Fruit fly (Drosophila melanogaster): ENCODE measurements around the gene Chd1.

Gene Chd1

DNA sequence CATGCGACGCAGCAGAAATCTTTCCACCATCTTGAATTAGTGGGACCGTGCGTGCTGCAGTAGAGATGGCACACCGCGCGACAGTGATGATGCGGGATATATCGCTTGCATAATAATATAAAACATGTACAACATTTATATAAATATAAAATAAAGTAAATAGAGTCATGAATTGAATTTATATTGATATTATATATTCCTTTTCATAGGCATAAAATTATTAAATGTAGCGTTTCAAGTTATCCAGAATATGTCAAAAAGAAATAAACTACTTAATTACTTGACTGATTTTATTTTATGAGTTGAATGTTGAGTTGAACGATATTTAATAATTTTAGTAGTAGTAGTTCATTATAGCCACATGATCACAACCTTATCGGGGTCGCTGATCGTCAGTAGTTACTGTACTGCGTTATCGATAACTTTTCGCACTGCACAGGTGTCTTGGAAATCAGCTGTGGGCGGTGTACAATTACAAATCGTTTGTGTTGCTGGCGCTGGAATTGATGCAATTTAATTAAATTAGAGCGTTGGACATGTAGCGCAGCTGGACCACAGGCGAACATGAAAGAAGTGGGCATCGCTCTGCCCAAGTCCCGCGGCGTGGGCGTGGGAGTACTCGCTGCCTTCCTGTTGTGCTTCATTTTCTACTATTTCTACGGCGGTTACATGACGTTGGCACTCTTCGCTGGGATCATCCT lies at the start of gene Chd1, which contains the start of gene Bem46:
Gene Chd1 (minus strand): TSS at position 43 of the 701 bp plus-strand sequence.
Gene Bem46 (plus strand): TSS at position 436 of the 701 bp plus-strand sequence.
- TF ChIP-seq dac (GFP tag; optimal IDR thresholded peaks at IDR 0.05), result peak; percentile 70
- TF ChIP-seq CG1621 (tag; optimal IDR thresholded peaks at IDR 0.05), result peak; percentile 68
- no peak for TF ChIP-seq CG4318 (GFP tag; optimal IDR thresholded peaks at IDR 0.05)
- peak; percentile 83 for TF ChIP-seq CG34406 (GFP tag; optimal IDR thresholded peaks at IDR 0.05)
- peak; percentile 90 for TF ChIP-seq CG31627 (GFP tag; optimal IDR thresholded peaks at IDR 0.05)
- TF ChIP-seq CG15336 (GFP tag; IDR thresholded peaks at IDR 0.05), result peak; percentile 67
- TF ChIP-seq CG8319 (GFP tag; optimal IDR thresholded peaks at IDR 0.05), result no peak
- no peak for TF ChIP-seq vri (GFP tag; optimal IDR thresholded peaks at IDR 0.05)
- TF ChIP-seq esn (GFP tag; optimal IDR thresholded peaks at IDR 0.05), result peak; percentile 87
- no peak for TF ChIP-seq svp (GFP tag)
- TF ChIP-seq lz (GFP tag; optimal IDR thresholded peaks at IDR 0.05), result peak; percentile 84
- TF ChIP-seq eg (GFP tag; IDR thresholded peaks at IDR 0.05), result peak; percentile 89
- TF ChIP-seq Eip75B (GFP tag; optimal IDR thresholded peaks at IDR 0.05), result no peak
- no peak for TF ChIP-seq Blimp-1 (GFP tag; optimal IDR thresholded peaks at IDR 0.05)
- TF ChIP-seq CG6792 (GFP tag; optimal IDR thresholded peaks at IDR 0.05), result peak; percentile 82
- peak; percentile 82 for TF ChIP-seq CG11294 (GFP tag; IDR thresholded peaks at IDR 0.05)
- TF ChIP-seq Hr38 (GFP tag; optimal IDR thresholded peaks at IDR 0.05), result no peak
- TF ChIP-seq fd85E (GFP tag; optimal IDR thresholded peaks at IDR 0.05), result no peak
- peak; percentile 78 for TF ChIP-seq Ets96B (tag; optimal IDR thresholded peaks at IDR 0.05)
- peak; percentile 85 for TF ChIP-seq cyc (GFP tag; optimal IDR thresholded peaks at IDR 0.05)
- TF ChIP-seq CG6808 (GFP tag; optimal IDR thresholded peaks at IDR 0.05), result no peak
- no peak for TF ChIP-seq CG7368 (GFP tag; optimal IDR thresholded peaks at IDR 0.05)
- no peak for TF ChIP-seq CG32006 (GFP tag; optimal IDR thresholded peaks at IDR 0.05)
- peak; percentile 64 for TF ChIP-seq fd59A (GFP tag; optimal IDR thresholded peaks at IDR 0.05)
- peak; percentile 88 for TF ChIP-seq CG3032 (tag; optimal IDR thresholded peaks at IDR 0.05)
- no peak for TF ChIP-seq Lpt (GFP tag; optimal IDR thresholded peaks at IDR 0.05)
- no peak for TF ChIP-seq Hr4 (GFP tag; optimal IDR thresholded peaks at IDR 0.05)
- TF ChIP-seq topi (GFP tag; optimal IDR thresholded peaks at IDR 0.05), result no peak
- no peak for TF ChIP-seq CG16779 (tag; optimal IDR thresholded peaks at IDR 0.05)
- TF ChIP-seq OdsH (GFP tag; optimal IDR thresholded peaks at IDR 0.05), result no peak
- no peak for TF ChIP-seq CG10669 (GFP tag; optimal IDR thresholded peaks at IDR 0.05)
- no peak for TF ChIP-seq CG6854 (GFP tag; optimal IDR thresholded peaks at IDR 0.05)
- no peak for TF ChIP-seq Smox (GFP tag; optimal IDR thresholded peaks at IDR 0.05)
- TF ChIP-seq Met (GFP tag; optimal IDR thresholded peaks at IDR 0.05), result no peak
- TF ChIP-seq Sox14 (GFP tag; optimal IDR thresholded peaks at IDR 0.05), result no peak
- TF ChIP-seq CG6163 (GFP tag; IDR thresholded peaks at IDR 0.05), result peak; percentile 86
- peak; percentile 61 for TF ChIP-seq CG8119 (GFP tag; IDR thresholded peaks at IDR 0.05)
- TF ChIP-seq Eip78C (GFP tag), result no peak
- no peak for TF ChIP-seq Eip93F (GFP tag; optimal IDR thresholded peaks at IDR 0.05)
- peak; percentile 72 for TF ChIP-seq CG11762 (GFP tag; optimal IDR thresholded peaks at IDR 0.05; ENCODE audit: insufficient read depth)
- no peak for TF ChIP-seq CG6276 (GFP tag; optimal IDR thresholded peaks at IDR 0.05)
- TF ChIP-seq Sox102F (GFP tag; optimal IDR thresholded peaks at IDR 0.05), result no peak
- peak; percentile 88 for TF ChIP-seq acj6 (GFP tag; optimal IDR thresholded peaks at IDR 0.05)
- TF ChIP-seq Hr39 (GFP tag; optimal IDR thresholded peaks at IDR 0.05), result no peak
- no peak for TF ChIP-seq fkh (GFP tag; optimal IDR thresholded peaks at IDR 0.05)
- TF ChIP-seq CG11902 (GFP tag; optimal IDR thresholded peaks at IDR 0.05), result peak; percentile 86
- TF ChIP-seq achi (GFP tag; optimal IDR thresholded peaks at IDR 0.05), result no peak
- no peak for TF ChIP-seq CG8632 (GFP tag; optimal IDR thresholded peaks at IDR 0.05)
- no peak for TF ChIP-seq net (GFP tag; optimal IDR thresholded peaks at IDR 0.05)
- no peak for TF ChIP-seq dsx (GFP tag; optimal IDR thresholded peaks at IDR 0.05; ENCODE audit: poor library complexity, severe bottlenecking)
- no peak for TF ChIP-seq ss (GFP tag; optimal IDR thresholded peaks at IDR 0.05)
- TF ChIP-seq Sox15 (GFP tag; optimal IDR thresholded peaks at IDR 0.05), result peak; percentile 90

All from whole organism, prepupa.